Fruit fly (Drosophila melanogaster) whole organism, embryonic: ENCODE results near the gene CG14853.
A peak's percentile ranks its signal among the peaks of the same experiment; 100 is the strongest.

Experiments used
- Bgb ChIP-seq: fragments of 200-800 bp; sonication (Bioruptor generic); IDR thresholded peaks from 2 replicates; pipeline ENCODE4 v1.3.6; 2022; ENCODE audit warnings: missing biosample characterization, missing genetic modification characterization; ENCODE audit not compliant: partially characterized antibody
- CG10321 ChIP-seq: fragments of 200-800 bp; sonication (Bioruptor generic); IDR thresholded peaks from 2 replicates; pipeline ENCODE4 v1.3.6; 2022; ENCODE audit warnings: missing biosample characterization, missing genetic modification characterization
- CG10462 ChIP-seq: fragments of 200-800 bp; sonication (Bioruptor generic); optimal IDR thresholded peaks from 2 replicates; lab custom pipeline; 2016; ENCODE audit warnings: missing biosample characterization, missing genetic modification characterization
- CG10654 ChIP-seq: fragments of 200-800 bp; sonication (Bioruptor generic); optimal IDR thresholded peaks from 2 replicates; lab custom pipeline; 2016; ENCODE audit warnings: missing biosample characterization, missing genetic modification characterization
- CG12391 ChIP-seq: fragments of 200-800 bp; sonication (Bioruptor generic); optimal IDR thresholded peaks from 3 replicates; lab custom pipeline; 2018; ENCODE audit warnings: missing biosample characterization, mild to moderate bottlenecking, missing genetic modification characterization, moderate library complexity
- CG12659 ChIP-seq: fragments of 200-800 bp; sonication (Bioruptor generic); optimal IDR thresholded peaks from 3 replicates; lab custom pipeline; 2017; ENCODE audit warnings: mild to moderate bottlenecking, missing biosample characterization, missing genetic modification reagents, missing genetic modification characterization
- CG13287 ChIP-seq: fragments of 200-800 bp; sonication (Bioruptor generic); IDR thresholded peaks from 2 replicates; pipeline ENCODE4 v1.3.6; 2022; ENCODE audit warnings: missing biosample characterization, missing genetic modification characterization; ENCODE audit not compliant: partially characterized antibody
- CG13424 ChIP-seq: fragments of 200-800 bp; sonication (Bioruptor generic); optimal IDR thresholded peaks from 2 replicates; lab custom pipeline; 2019; ENCODE audit warnings: missing biosample characterization, mild to moderate bottlenecking, missing genetic modification characterization, moderate library complexity
- CG14441 ChIP-seq: fragments of 200-800 bp; sonication (Bioruptor generic); IDR thresholded peaks from 2 replicates; pipeline ENCODE4 v1.3.6; 2022; ENCODE audit warnings: missing biosample characterization, missing genetic modification characterization
- CG14667 ChIP-seq: fragments of 200-800 bp; sonication (Bioruptor generic); IDR thresholded peaks from 2 replicates; pipeline ENCODE4 v1.3.6; 2022; ENCODE audit warnings: missing biosample characterization, missing genetic modification characterization
- CG14860 ChIP-seq: fragments of 200-800 bp; sonication (Bioruptor generic); IDR thresholded peaks from 3 replicates; pipeline ENCODE4 v1.3.6; 2022; ENCODE audit warnings: missing biosample characterization, missing genetic modification characterization; ENCODE audit not compliant: partially characterized antibody
- CG16815 ChIP-seq: fragments of 200-800 bp; sonication (Bioruptor generic); optimal IDR thresholded peaks from 3 replicates; lab custom pipeline; 2017; ENCODE audit warnings: missing biosample characterization, mild to moderate bottlenecking, missing genetic modification characterization
- CG17612 ChIP-seq: fragments of 200-800 bp; sonication (Bioruptor generic); IDR thresholded peaks from 2 replicates; pipeline ENCODE4 v1.3.6; 2022; ENCODE audit warnings: missing biosample characterization, missing genetic modification characterization
- CG18476 ChIP-seq: fragments of 200-800 bp; sonication (Bioruptor generic); optimal IDR thresholded peaks from 2 replicates; lab custom pipeline; 2016; ENCODE audit warnings: missing biosample characterization, mild to moderate bottlenecking, missing genetic modification characterization
- CG30403 ChIP-seq: fragments of 200-800 bp; sonication (Bioruptor generic); optimal IDR thresholded peaks from 3 replicates; lab custom pipeline; 2016; ENCODE audit warnings: missing biosample characterization, missing genetic modification characterization
- CG31388 ChIP-seq: fragments of 200-800 bp; sonication (Bioruptor generic); optimal IDR thresholded peaks from 2 replicates; lab custom pipeline; 2016; ENCODE audit warnings: missing biosample characterization, missing genetic modification characterization
- CG32532 ChIP-seq: fragments of 200-800 bp; sonication (Bioruptor generic); IDR thresholded peaks from 2 replicates; pipeline ENCODE4 v1.3.6; 2022; ENCODE audit warnings: missing biosample characterization, missing genetic modification characterization
- CG3281 ChIP-seq: fragments of 200-800 bp; sonication (Bioruptor generic); optimal IDR thresholded peaks from 3 replicates; lab custom pipeline; 2017; ENCODE audit warnings: missing biosample characterization, mild to moderate bottlenecking, missing genetic modification characterization
- CG33557 ChIP-seq: fragments of 200-800 bp; sonication (Bioruptor generic); optimal IDR thresholded peaks from 2 replicates; lab custom pipeline; 2019; ENCODE audit warnings: missing biosample characterization, mild to moderate bottlenecking, missing genetic modification characterization, moderate library complexity
- CG5245 ChIP-seq: fragments of 200-800 bp; sonication (Bioruptor generic); optimal IDR thresholded peaks from 3 replicates; lab custom pipeline; 2016; ENCODE audit warnings: missing biosample characterization, missing genetic modification characterization
- CG6654 ChIP-seq: fragments of 200-800 bp; sonication (Bioruptor generic); optimal IDR thresholded peaks from 2 replicates; lab custom pipeline; 2017; ENCODE audit warnings: missing biosample characterization, mild to moderate bottlenecking, missing genetic modification characterization
- CG8281 ChIP-seq: fragments of 200-800 bp; sonication (Bioruptor generic); optimal IDR thresholded peaks from 2 replicates; lab custom pipeline; 2018; ENCODE audit warnings: missing biosample characterization, mild to moderate bottlenecking, missing genetic modification characterization, moderate library complexity
- CG9876 ChIP-seq: fragments of 200-800 bp; sonication (Bioruptor generic); optimal IDR thresholded peaks from 2 replicates; lab custom pipeline; 2016; ENCODE audit warnings: missing biosample characterization, missing genetic modification characterization
- D ChIP-seq, 2 experiments: fragments of 200-800 bp in 1 of 2; fragments of >200 bp in 1 of 2; sonication (Bioruptor generic) in 1 of 2; optimal IDR thresholded peaks; 2 replicates in 1 of 2; 3 replicates in 1 of 2; lab custom pipeline; 2017; ENCODE audit warnings: mild to moderate bottlenecking in 1 of 2, missing biosample characterization in 1 of 2, missing genetic modification characterization in 1 of 2, missing genetic modification reagents in 1 of 2
- Dll ChIP-seq: fragments of 200-800 bp; sonication (Bioruptor generic); IDR thresholded peaks from 4 replicates; pipeline ENCODE4 v1.3.6; 2022; ENCODE audit warnings: missing biosample characterization, missing genetic modification characterization; ENCODE audit not compliant: partially characterized antibody
- MBD-R2 ChIP-seq: fragments of 200-800 bp; sonication (Bioruptor generic); IDR thresholded peaks from 2 replicates; pipeline ENCODE4 v1.3.6; 2022; ENCODE audit warnings: missing biosample characterization, missing genetic modification characterization
- Mes4 ChIP-seq: fragments of 200-800 bp; sonication (Bioruptor generic); optimal IDR thresholded peaks from 2 replicates; lab custom pipeline; 2016; ENCODE audit warnings: missing biosample characterization, missing genetic modification characterization
- NC2β ChIP-seq: fragments of 200-800 bp; sonication (Bioruptor generic); optimal IDR thresholded peaks from 2 replicates; lab custom pipeline; 2016; ENCODE audit warnings: missing biosample characterization, missing genetic modification characterization
- NK7.1 ChIP-seq: fragments of 200-800 bp; sonication (Bioruptor generic); optimal IDR thresholded peaks from 3 replicates; lab custom pipeline; 2016; ENCODE audit warnings: missing biosample characterization, missing genetic modification characterization
- Usf ChIP-seq: fragments of 200-800 bp; sonication (Bioruptor generic); optimal IDR thresholded peaks from 2 replicates; lab custom pipeline; 2017; ENCODE audit warnings: missing genotype, missing biosample characterization, missing genetic modification characterization
- ab ChIP-seq: fragments of 200-800 bp; sonication (Bioruptor generic); optimal IDR thresholded peaks from 2 replicates; lab custom pipeline; 2016; ENCODE audit warnings: missing biosample characterization, missing genetic modification characterization
- bowl ChIP-seq: fragments of 200-800 bp; sonication (Bioruptor generic); IDR thresholded peaks from 2 replicates; pipeline ENCODE4 v1.3.6; 2022; ENCODE audit warnings: missing biosample characterization, missing genetic modification characterization
- dimm ChIP-seq: fragments of 200-800 bp; sonication (Bioruptor generic); IDR thresholded peaks from 2 replicates; pipeline ENCODE4 v1.3.6; 2022; ENCODE audit warnings: missing biosample characterization, missing genetic modification characterization
- disco-r ChIP-seq: fragments of 200-800 bp; sonication (Bioruptor generic); optimal IDR thresholded peaks from 2 replicates; lab custom pipeline; 2016; ENCODE audit warnings: missing biosample characterization, missing genetic modification characterization
- fd64A ChIP-seq: fragments of 200-800 bp; sonication (Bioruptor generic); optimal IDR thresholded peaks from 3 replicates; lab custom pipeline; 2018; ENCODE audit warnings: missing biosample characterization, mild to moderate bottlenecking, missing genetic modification characterization
- gcm2 ChIP-seq: fragments of 200-800 bp; sonication (Bioruptor generic); optimal IDR thresholded peaks from 2 replicates; lab custom pipeline; 2016; ENCODE audit warnings: missing biosample characterization, missing genetic modification characterization
- gt ChIP-seq: fragments of 200-800 bp; sonication (Bioruptor generic); IDR thresholded peaks from 2 replicates; pipeline ENCODE4 v1.3.6; 2022; ENCODE audit warnings: missing biosample characterization, missing genetic modification characterization
- ind ChIP-seq: fragments of 200-800 bp; sonication (Bioruptor generic); optimal IDR thresholded peaks from 3 replicates; lab custom pipeline; 2016; ENCODE audit warnings: missing biosample characterization, missing genetic modification characterization
- mirr ChIP-seq: fragments of 200-800 bp; sonication (Bioruptor generic); optimal IDR thresholded peaks from 3 replicates; lab custom pipeline; 2018; ENCODE audit warnings: missing biosample characterization, mild to moderate bottlenecking, missing genetic modification characterization
- prd ChIP-seq, 3 experiments: fragments of >200 bp in 2 of 3; fragments of 200-800 bp in 1 of 3; sonication (Bioruptor generic) in 1 of 3; optimal IDR thresholded peaks in 2 of 3; IDR thresholded peaks in 1 of 3; 2 replicates in 2 of 3; 3 replicates in 1 of 3; pipeline versions ENCODE4 v1.3.6 to Lab custom; 2017 to 2022; ENCODE audit warnings: missing biosample characterization in 1 of 3, missing genetic modification characterization in 1 of 3
- pros ChIP-seq: fragments of 200-800 bp; sonication (Bioruptor generic); optimal IDR thresholded peaks from 3 replicates; lab custom pipeline; 2019; ENCODE audit warnings: missing biosample characterization, mild to moderate bottlenecking, missing genetic modification characterization, moderate library complexity
- ranshi ChIP-seq: fragments of 200-800 bp; sonication (Bioruptor generic); IDR thresholded peaks from 2 replicates; pipeline ENCODE4 v1.3.6; 2022; ENCODE audit warnings: missing biosample characterization, missing genetic modification characterization
- run ChIP-seq: fragments of 200-800 bp; sonication (Bioruptor generic); optimal IDR thresholded peaks from 3 replicates; lab custom pipeline; 2018; ENCODE audit warnings: missing biosample characterization, mild to moderate bottlenecking, missing genetic modification characterization
- slou ChIP-seq: fragments of 200-800 bp; sonication (Bioruptor generic); optimal IDR thresholded peaks from 3 replicates; lab custom pipeline; 2016; ENCODE audit warnings: missing biosample characterization, missing genetic modification characterization
- slp2 ChIP-seq: fragments of 200-800 bp; sonication (Bioruptor generic); optimal IDR thresholded peaks from 2 replicates; lab custom pipeline; 2016; ENCODE audit warnings: missing biosample characterization, missing genetic modification characterization
- so ChIP-seq: fragments of 200-800 bp; sonication (Bioruptor generic); IDR thresholded peaks from 3 replicates; pipeline ENCODE4 v1.3.6; 2022; ENCODE audit warnings: missing biosample characterization, missing genetic modification characterization
- sqz ChIP-seq: fragments of 200-800 bp; sonication (Bioruptor generic); optimal IDR thresholded peaks from 3 replicates; lab custom pipeline; 2018; ENCODE audit warnings: missing biosample characterization, mild to moderate bottlenecking, missing genetic modification characterization

The CG14853 gene

DNA sequence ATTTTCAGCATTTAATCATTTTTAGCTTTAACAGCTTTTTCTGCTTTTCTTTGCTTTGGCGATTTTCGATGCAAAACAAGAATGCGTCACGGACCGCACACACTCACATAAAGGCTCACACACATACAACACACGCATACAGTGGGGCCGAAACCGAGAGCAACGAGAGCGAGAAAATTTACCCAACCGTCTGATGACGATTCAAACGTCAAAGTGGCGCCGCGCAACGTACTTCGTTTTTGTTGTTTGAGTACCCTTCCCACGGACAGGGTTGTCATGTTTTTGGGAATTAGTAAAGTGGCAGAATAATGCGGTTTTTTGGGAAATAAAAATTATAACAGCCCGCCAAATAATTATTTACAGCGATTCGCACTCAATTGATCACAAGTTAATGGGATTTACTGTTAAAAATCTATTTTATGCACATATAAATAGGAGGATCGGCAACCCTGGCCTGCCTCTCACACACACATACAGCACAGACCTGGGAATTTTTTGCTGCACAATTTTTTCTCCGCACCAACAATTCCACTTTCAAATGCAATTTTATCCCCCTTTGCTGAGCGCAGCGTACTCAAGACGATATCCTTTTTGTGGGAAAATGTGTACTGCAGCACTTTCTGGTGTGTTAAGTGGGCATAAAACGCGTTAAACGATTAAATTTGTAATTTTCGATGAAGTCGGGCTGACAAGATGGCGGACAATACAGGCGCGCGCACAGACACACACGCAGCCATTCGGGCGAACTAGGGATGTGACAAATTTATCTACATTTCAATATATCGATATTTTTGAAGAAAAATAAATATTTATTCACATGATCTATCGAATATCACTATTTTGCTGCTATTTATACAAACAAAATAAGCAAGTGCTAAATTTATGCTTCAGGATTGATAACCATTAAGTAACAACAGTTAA lies 45.8 kb downstream of the CG14853 start (continued):
- peak; percentile 92 for TF ChIP-seq NC2β (GFP tag; lab: Kevin White, UChicago)
- peak; percentile 95 for TF ChIP-seq CG32532 (GFP tag; lab: Robert Waterston, UW)
- TF ChIP-seq CG9876 (GFP tag; lab: Kevin White, UChicago): peak; percentile 83
- peak; percentile 94 for TF ChIP-seq ranshi (GFP tag; lab: Robert Waterston, UW)
- peak; percentile 91 for TF ChIP-seq CG18476 (GFP tag; lab: Kevin White, UChicago)
- TF ChIP-seq CG10462 (GFP tag; lab: Kevin White, UChicago): peak; percentile 90
- TF ChIP-seq gt (GFP tag; lab: Robert Waterston, UW): peak; percentile 67
- peak; percentile 88 for TF ChIP-seq CG14667 (GFP tag; lab: Robert Waterston, UW)
- peak; percentile 96 for TF ChIP-seq CG12659 (GFP tag; lab: Kevin White, UChicago)
- TF ChIP-seq D (optimal IDR thresholded peaks at IDR 0.05; lab: Kevin White, UChicago): no peak
- TF ChIP-seq D (GFP tag; optimal IDR thresholded peaks at IDR 0.05; lab: Kevin White, UChicago): peak; percentile 91
- TF ChIP-seq CG14441 (GFP tag; lab: Robert Waterston, UW): peak; percentile 94
- TF ChIP-seq disco-r (GFP tag; lab: Kevin White, UChicago): peak; percentile 74
- TF ChIP-seq so (GFP tag; lab: Robert Waterston, UW): peak; percentile 94
- TF ChIP-seq slp2 (GFP tag; lab: Kevin White, UChicago): peak; percentile 85
- TF ChIP-seq ab: peak; percentile 75
- TF ChIP-seq dimm (GFP tag; lab: Robert Waterston, UW): peak; percentile 53; the same call in 1 of the 2 replicates
- peak; percentile 82 for TF ChIP-seq CG8281 (tag; lab: Kevin White, UChicago)
- TF ChIP-seq NK7.1 (GFP tag; lab: Kevin White, UChicago): peak; percentile 89
- TF ChIP-seq ind (GFP tag; lab: Kevin White, UChicago): peak; percentile 91
- TF ChIP-seq CG5245: peak; percentile 71
- peak; percentile 61 for TF ChIP-seq Bgb
- no peak for TF ChIP-seq CG14860
- TF ChIP-seq fd64A (GFP tag; lab: Kevin White, UChicago): peak; percentile 86
- TF ChIP-seq bowl (GFP tag; lab: Robert Waterston, UW): peak; percentile 69
- peak; percentile 96 for TF ChIP-seq sqz (GFP tag; lab: Kevin White, UChicago)
- TF ChIP-seq CG12391 (tag; lab: Kevin White, UChicago): peak; percentile 92
- TF ChIP-seq Dll (GFP tag; lab: Robert Waterston, UW): peak; percentile 70; the same call in 2 of the 4 replicates
- peak; percentile 89 for TF ChIP-seq run (tag; lab: Kevin White, UChicago)
- TF ChIP-seq CG33557 (GFP tag; lab: Kevin White, UChicago): peak; percentile 93
- peak; percentile 83 for TF ChIP-seq MBD-R2
- TF ChIP-seq CG10654 (GFP tag; lab: Kevin White, UChicago): peak; percentile 82
- no peak for TF ChIP-seq prd (optimal IDR thresholded peaks at IDR 0.05; lab: Kevin White, UChicago)
- peak; percentile 93 for TF ChIP-seq prd (GFP tag; IDR thresholded peaks at IDR 0.05; lab: Robert Waterston, UW)
- TF ChIP-seq CG13424: peak; percentile 96
- peak; percentile 70 for TF ChIP-seq CG10321 (GFP tag; lab: Robert Waterston, UW)
- peak; percentile 53 for TF ChIP-seq CG31388 (GFP tag; lab: Kevin White, UChicago)
- peak; percentile 86 for TF ChIP-seq Usf (GFP tag; lab: Kevin White, UChicago)
- peak; percentile 86 for TF ChIP-seq Mes4 (GFP tag; lab: Kevin White, UChicago)
- TF ChIP-seq CG13287 (GFP tag; lab: Robert Waterston, UW): peak; percentile 65
- TF ChIP-seq CG30403 (GFP tag; lab: Kevin White, UChicago): peak; percentile 93
- TF ChIP-seq gcm2 (GFP tag; lab: Kevin White, UChicago): peak; percentile 52
- TF ChIP-seq mirr (GFP tag; lab: Kevin White, UChicago): peak; percentile 93
- peak; percentile 64 for TF ChIP-seq pros
- peak; percentile 77 for TF ChIP-seq CG17612 (GFP tag; lab: Robert Waterston, UW)
- peak; percentile 70 for TF ChIP-seq CG6654 (GFP tag; lab: Kevin White, UChicago)
- TF ChIP-seq CG16815 (GFP tag; lab: Kevin White, UChicago): peak; percentile 89
- peak; percentile 49 for TF ChIP-seq slou (GFP tag; lab: Kevin White, UChicago)
- TF ChIP-seq CG3281 (GFP tag; lab: Kevin White, UChicago): peak; percentile 96
